Worm (Caenorhabditis elegans): ENCODE measurements around the gene pfk-1.2.

The pfk-1.2 gene

DNA sequence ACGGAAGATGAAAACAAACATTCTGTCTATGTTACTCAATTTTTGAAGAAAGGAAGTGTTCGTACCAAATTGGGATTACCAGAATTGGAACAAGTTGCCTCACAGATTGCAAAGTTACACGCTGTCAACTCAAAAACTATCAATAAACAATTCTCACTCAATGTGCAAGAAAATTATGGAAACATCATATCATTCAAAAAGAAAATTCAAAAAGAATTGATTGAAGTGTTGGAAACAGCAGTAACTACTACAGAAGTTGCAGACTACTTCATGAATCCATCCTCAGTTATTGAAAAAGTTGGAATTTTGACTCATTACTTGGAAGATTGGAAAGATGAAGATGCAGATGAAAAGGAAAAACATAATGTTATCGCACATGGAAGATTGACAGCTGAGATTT lies 3.6 kb upstream of the pfk-1.2 start:
- TF ChIP-seq nhr-85 (tag) (no peak), fos-1 (tag; optimal IDR thresholded peaks at IDR 0.05) (no peak), fkh-10 (GFP tag; optimal IDR thresholded peaks at IDR 0.05) (no peak), nhr-77 (tag; optimal IDR thresholded peaks at IDR 0.05) (no peak), irx-1 (tag; optimal IDR thresholded peaks at IDR 0.05) (no peak), unc-98 (GFP tag; IDR thresholded peaks at IDR 0.05) (no peak), nhr-11 (tag; optimal IDR thresholded peaks at IDR 0.05) (no peak), fkh-8 (tag; optimal IDR thresholded peaks at IDR 0.05) (no peak), ces-1 (GFP tag; optimal IDR thresholded peaks at IDR 0.05) (no peak), nhr-28 (tag; optimal IDR thresholded peaks at IDR 0.05) (no peak), elt-2 (tag; optimal IDR thresholded peaks at IDR 0.05) (no peak), aly-2 (tag; optimal IDR thresholded peaks at IDR 0.05) (no peak), hpl-2 (GFP tag; optimal IDR thresholded peaks at IDR 0.05) (no peak), lin-13 (GFP tag; optimal IDR thresholded peaks at IDR 0.05) (no peak), pag-3 (tag; optimal IDR thresholded peaks at IDR 0.05; ENCODE audit: borderline replicate concordance, insufficient read depth) (no peak)

ce11 chrV:9534621-9535020 lies 3.0 kb downstream of the pfk-1.2 start, which contains the start of gene tag-329:
Gene tag-329, plus strand, starts transcription at chrV:9534921.
- no peak for TF ChIP-seq sptf-1 (tag; optimal IDR thresholded peaks at IDR 0.05)
- no peak for TF ChIP-seq vab-15 (tag; optimal IDR thresholded peaks at IDR 0.05)
- TF ChIP-seq tlp-1 (tag; optimal IDR thresholded peaks at IDR 0.05), result no peak
- TF ChIP-seq lsy-2 (tag; optimal IDR thresholded peaks at IDR 0.05), result no peak
- no peak for TF ChIP-seq fkh-10 (GFP tag; optimal IDR thresholded peaks at IDR 0.05)
- no peak for TF ChIP-seq ztf-11 (tag; optimal IDR thresholded peaks at IDR 0.05)
- no peak for TF ChIP-seq jun-1 (tag; optimal IDR thresholded peaks at IDR 0.05)
- TF ChIP-seq unc-86 (tag; optimal IDR thresholded peaks at IDR 0.05), result no peak

DNA sequence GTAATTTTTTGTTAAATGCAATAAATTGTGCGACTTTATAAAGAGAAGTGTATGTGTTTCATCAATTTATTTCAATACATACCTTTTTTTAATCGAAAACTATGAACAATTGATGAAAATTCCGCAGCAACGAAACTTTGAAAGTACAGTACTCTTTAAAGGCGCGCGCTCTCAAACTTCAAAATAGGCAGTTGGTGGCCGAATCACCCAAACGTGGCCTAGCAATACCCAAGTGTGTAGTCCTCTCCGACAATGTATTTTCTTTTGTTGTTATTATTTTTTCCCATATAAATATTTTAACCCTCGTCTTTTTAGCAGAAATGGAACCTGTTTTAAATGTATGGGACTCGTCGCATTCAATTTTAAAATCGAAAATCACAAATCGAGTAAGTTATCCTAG lies 4.9 kb downstream of the pfk-1.2 start, which contains the start of gene C50F4.4:
Gene C50F4.4 (plus strand): TSS at position 267 of the 400 bp plus-strand sequence.
- peak; percentile 61 for TF ChIP-seq dsc-1 (tag; optimal IDR thresholded peaks at IDR 0.05)
- no peak for TF ChIP-seq tbx-2 (tag; optimal IDR thresholded peaks at IDR 0.05)
- TF ChIP-seq rnt-1 (tag; optimal IDR thresholded peaks at IDR 0.05), result peak; percentile 93
- TF ChIP-seq swsn-7 (tag; optimal IDR thresholded peaks at IDR 0.05), result peak; percentile 59
- TF ChIP-seq nhr-76 (tag; optimal IDR thresholded peaks at IDR 0.05), result no peak
- no peak for TF ChIP-seq aha-1 (tag; optimal IDR thresholded peaks at IDR 0.05)
- TF ChIP-seq unc-130 (tag; optimal IDR thresholded peaks at IDR 0.05), result peak; percentile 46
- no peak for TF ChIP-seq nhr-12 (tag; optimal IDR thresholded peaks at IDR 0.05)
- TF ChIP-seq lin-13 (GFP tag; optimal IDR thresholded peaks at IDR 0.05), result no peak
- TF ChIP-seq C34B4.2 (tag; optimal IDR thresholded peaks at IDR 0.05), result no peak
- peak; percentile 69 for TF ChIP-seq nhr-71 (tag; optimal IDR thresholded peaks at IDR 0.05)
- no peak for TF ChIP-seq unc-62 (GFP tag; optimal IDR thresholded peaks at IDR 0.05)
- no peak for TF ChIP-seq isw-1 (GFP tag; IDR thresholded peaks at IDR 0.05)
- TF ChIP-seq irx-1 (tag; optimal IDR thresholded peaks at IDR 0.05), result peak; percentile 70
- TF ChIP-seq fos-1 (tag; optimal IDR thresholded peaks at IDR 0.05), result no peak
- TF ChIP-seq mdl-1 (tag; optimal IDR thresholded peaks at IDR 0.05), result no peak
- peak; percentile 67 for TF ChIP-seq nhr-47 (tag; optimal IDR thresholded peaks at IDR 0.05)
- TF ChIP-seq ztf-11 (tag; optimal IDR thresholded peaks at IDR 0.05), result peak in 1 of 2 experiments; percentile 67
- TF ChIP-seq nhr-90 (tag; optimal IDR thresholded peaks at IDR 0.05; ENCODE audit: poor library complexity), result peak; percentile 71
- peak in 1 of 2 experiments; percentile 61 for TF ChIP-seq lsy-2 (tag; optimal IDR thresholded peaks at IDR 0.05)
- no peak for TF ChIP-seq jun-1 (tag; optimal IDR thresholded peaks at IDR 0.05)
- peak; percentile 42; the same call in 1 of the 2 replicates for TF ChIP-seq nhr-19 (GFP tag; conservative IDR thresholded peaks at IDR 0.05)
- TF ChIP-seq hpl-2 (GFP tag; optimal IDR thresholded peaks at IDR 0.05), result no peak
- TF ChIP-seq ztf-4 (tag; optimal IDR thresholded peaks at IDR 0.05), result no peak
- TF ChIP-seq ceh-90 (tag; optimal IDR thresholded peaks at IDR 0.05), result peak; percentile 74
- peak; percentile 29 to 33 for TF ChIP-seq lin-35 (GFP tag; optimal IDR thresholded peaks at IDR 0.05)
- TF ChIP-seq dpl-1 (GFP tag; optimal IDR thresholded peaks at IDR 0.05), result peak; percentile 20 to 65 (median 38)
- TF ChIP-seq efl-3 (GFP tag; optimal IDR thresholded peaks at IDR 0.05), result no peak
- TF ChIP-seq lin-15B (tag; optimal IDR thresholded peaks at IDR 0.05), result no peak
- peak; percentile 55 for TF ChIP-seq snu-23 (GFP tag; optimal IDR thresholded peaks at IDR 0.05)
- no peak for TF ChIP-seq nhr-84 (tag; optimal IDR thresholded peaks at IDR 0.05)
- TF ChIP-seq pqm-1 (tag; optimal IDR thresholded peaks at IDR 0.05), result no peak
- TF ChIP-seq vab-15 (tag; optimal IDR thresholded peaks at IDR 0.05), result no peak
- TF ChIP-seq hlh-4 (tag; optimal IDR thresholded peaks at IDR 0.05), result no peak
- peak; percentile 15 for TF ChIP-seq fkh-8 (tag; optimal IDR thresholded peaks at IDR 0.05)
- no peak for TF ChIP-seq mef-2 (tag; optimal IDR thresholded peaks at IDR 0.05)
